Worm (Caenorhabditis elegans) whole organism, L2 larva: Measurements from ENCODE around the gene atl-1.

Experiments
- nhr-12 ChIP-seq: fragments of 150-350 bp; optimal IDR thresholded peaks from 2 replicates; lab custom pipeline; 2014; ENCODE audit warnings: missing biosample characterization, missing genetic modification characterization
- snpc-4 ChIP-seq: fragments of 150-350 bp; optimal IDR thresholded peaks from 2 replicates; lab custom pipeline; 2014; ENCODE audit warnings: missing biosample characterization, missing genetic modification characterization

ce11 chrV:9692109-9692581 lies 46.8 kb upstream of the atl-1 start, which contains the start of gene ztf-9:
- TF ChIP-seq snpc-4 (tag; lab: Kevin White, UChicago) (peak; percentile 20), nhr-12 (tag; lab: Kevin White, UChicago) (no peak)
